Worm (Caenorhabditis elegans): ENCODE data around the gene hst-6.

Gene hst-6

DNA sequence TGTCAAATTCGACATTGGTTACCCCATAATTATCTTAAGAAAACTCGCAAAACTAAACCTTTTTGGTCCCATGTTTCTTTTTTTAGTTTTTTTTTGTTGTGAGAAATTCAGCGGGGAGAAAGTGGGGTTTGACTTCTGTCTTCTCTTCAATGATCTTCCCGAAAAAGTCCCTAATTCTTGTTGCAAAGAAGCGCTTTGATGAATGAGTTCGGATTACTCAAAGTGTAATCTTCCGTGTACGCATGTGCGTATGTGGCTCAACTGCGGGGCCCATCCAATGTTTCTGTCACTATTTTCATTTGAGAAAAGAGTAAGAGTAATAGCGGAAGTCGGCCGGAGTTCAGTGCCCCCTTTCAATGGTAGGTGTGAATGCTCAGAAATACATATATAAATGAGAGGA, 35.8 kb downstream of the hst-6 start:
- TF ChIP-seq nhr-90 (tag; optimal IDR thresholded peaks at IDR 0.05; ENCODE audit: poor library complexity) (no peak), hlh-17 (GFP tag; optimal IDR thresholded peaks at IDR 0.05; ENCODE audit: borderline replicate concordance) (no peak)

DNA sequence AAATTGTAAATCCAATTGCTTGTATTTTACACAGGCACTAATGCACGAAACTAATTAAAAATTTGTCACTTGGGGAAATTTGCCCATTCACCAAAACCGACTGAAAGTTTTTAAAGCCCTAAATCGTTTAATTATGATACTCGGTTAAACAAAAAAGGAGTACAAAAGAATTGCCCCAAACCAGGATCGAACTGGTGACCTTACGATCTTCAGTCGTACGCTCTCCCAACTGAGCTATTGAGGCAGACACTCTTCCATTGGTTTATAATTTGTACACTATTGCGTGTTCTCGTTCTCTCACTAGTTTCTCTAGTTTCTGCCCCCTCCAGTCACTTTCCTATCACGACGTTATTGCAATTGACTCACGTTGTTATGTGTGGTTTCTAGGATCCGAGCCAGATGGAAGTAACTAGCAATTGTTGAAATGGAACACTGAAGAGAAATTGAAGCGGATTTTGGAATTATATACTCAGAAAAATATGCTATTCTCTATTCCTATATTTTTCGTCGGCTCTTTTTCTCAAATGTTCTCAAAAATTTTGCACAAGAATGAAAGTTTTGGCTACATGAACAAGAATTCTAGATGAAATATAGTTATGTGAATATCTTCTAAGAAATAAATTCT, 44.0 kb downstream of the hst-6 start:
- peak in 1 of 2 experiments; percentile 57 for TF ChIP-seq lin-35 (GFP tag; optimal IDR thresholded peaks at IDR 0.05)
- TF ChIP-seq nhr-47 (tag; optimal IDR thresholded peaks at IDR 0.05): peak; percentile 70
- TF ChIP-seq nhr-77 (tag; optimal IDR thresholded peaks at IDR 0.05): peak; percentile 18
- peak in 2 of 6 experiments; percentile 24 to 28 for TF ChIP-seq elt-3 (tag; optimal IDR thresholded peaks at IDR 0.05)
- TF ChIP-seq mdl-1 (tag; optimal IDR thresholded peaks at IDR 0.05): peak in 1 of 2 experiments; percentile 13
- peak; percentile 4 for TF ChIP-seq mep-1 (tag; optimal IDR thresholded peaks at IDR 0.05)
- peak; percentile 48 for TF ChIP-seq nhr-20 (tag; optimal IDR thresholded peaks at IDR 0.05)
- no peak for TF ChIP-seq sptf-1 (tag; optimal IDR thresholded peaks at IDR 0.05)
- peak; percentile 49 for TF ChIP-seq elt-2 (tag; optimal IDR thresholded peaks at IDR 0.05)
- TF ChIP-seq fos-1 (tag; optimal IDR thresholded peaks at IDR 0.05): peak; percentile 0
- TF ChIP-seq ceh-63 (GFP tag; optimal IDR thresholded peaks at IDR 0.05): no peak
- TF ChIP-seq lin-14 (GFP tag; optimal IDR thresholded peaks at IDR 0.05): peak; percentile 39
- TF ChIP-seq nhr-85 (tag): no peak
- no peak for TF ChIP-seq ceh-8 (GFP tag; optimal IDR thresholded peaks at IDR 0.05)
- TF ChIP-seq ceh-82 (tag; optimal IDR thresholded peaks at IDR 0.05): peak in 2 of 3 experiments; percentile 17 to 44
- no peak for TF ChIP-seq sox-4 (tag; optimal IDR thresholded peaks at IDR 0.05)
- TF ChIP-seq nhr-71 (tag; optimal IDR thresholded peaks at IDR 0.05): peak; percentile 56
- peak; percentile 26 for TF ChIP-seq aly-2 (tag; optimal IDR thresholded peaks at IDR 0.05)
- TF ChIP-seq lsy-2 (tag; optimal IDR thresholded peaks at IDR 0.05): peak in 1 of 2 experiments; percentile 50
- TF ChIP-seq hpl-2 (GFP tag; optimal IDR thresholded peaks at IDR 0.05): no peak
- peak; percentile 57 for TF ChIP-seq nhr-19 (GFP tag; conservative IDR thresholded peaks at IDR 0.05)
- peak; percentile 49 for TF ChIP-seq xbp-1 (tag; optimal IDR thresholded peaks at IDR 0.05)
- peak; percentile 14 for TF ChIP-seq C16A3.4 (tag; optimal IDR thresholded peaks at IDR 0.05)
- TF ChIP-seq ztf-4 (tag; optimal IDR thresholded peaks at IDR 0.05): peak; percentile 12
- no peak for TF ChIP-seq ztf-11 (tag; optimal IDR thresholded peaks at IDR 0.05)
- no peak for TF ChIP-seq irx-1 (tag; optimal IDR thresholded peaks at IDR 0.05)
- TF ChIP-seq efl-1 (optimal IDR thresholded peaks at IDR 0.05): peak in 1 of 2 experiments; percentile 5
- peak in 1 of 2 experiments; percentile 90 for TF ChIP-seq efl-1 (GFP tag; optimal IDR thresholded peaks at IDR 0.05 in 1 of 2)
- peak; percentile 68 for TF ChIP-seq snu-23 (GFP tag; optimal IDR thresholded peaks at IDR 0.05)
- peak; percentile 45 for TF ChIP-seq lir-3 (tag; optimal IDR thresholded peaks at IDR 0.05; ENCODE audit: poor library complexity)
- peak; percentile 38 for TF ChIP-seq unc-130 (tag; optimal IDR thresholded peaks at IDR 0.05)
- TF ChIP-seq dsc-1 (tag; optimal IDR thresholded peaks at IDR 0.05): peak; percentile 71
- TF ChIP-seq swsn-7 (tag; optimal IDR thresholded peaks at IDR 0.05): peak; percentile 49
- peak; percentile 54 for TF ChIP-seq rnt-1 (tag; optimal IDR thresholded peaks at IDR 0.05)
- TF ChIP-seq jun-1 (tag; optimal IDR thresholded peaks at IDR 0.05): no peak
- peak; percentile 27 for TF ChIP-seq nhr-90 (tag; optimal IDR thresholded peaks at IDR 0.05; ENCODE audit: poor library complexity)
- peak; percentile 26 for TF ChIP-seq tbx-2 (tag; optimal IDR thresholded peaks at IDR 0.05)

DNA sequence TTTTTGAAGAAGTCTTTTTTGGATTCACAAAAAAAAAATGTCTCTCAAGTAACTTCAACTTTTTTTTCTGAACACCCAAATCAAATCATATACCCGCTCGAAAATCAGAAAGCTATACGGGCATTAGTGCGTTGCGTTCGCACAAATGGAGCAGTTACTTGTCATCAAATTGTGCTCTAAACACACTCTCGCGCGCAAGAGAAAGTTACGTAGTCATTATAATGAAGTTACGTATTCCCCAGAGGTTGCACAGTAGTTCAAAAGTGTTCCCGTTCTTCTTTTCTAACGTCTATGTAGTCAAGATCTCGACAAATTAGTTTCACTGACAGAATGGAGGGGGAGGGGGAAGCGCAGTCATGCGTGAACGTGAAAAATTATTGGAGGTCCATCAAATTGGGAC, 46.2 kb downstream of the hst-6 start:
- TF ChIP-seq nhr-19 (GFP tag; conservative IDR thresholded peaks at IDR 0.05): no peak
- TF ChIP-seq nhr-76 (tag; optimal IDR thresholded peaks at IDR 0.05): no peak

Data from whole organism, L1 larva.